Worm (Caenorhabditis elegans) whole organism, early embryonic: ENCODE results near the gene K05F1.9.

ENCODE experiments used
- ama-1 ChIP-seq: fragments of 150-350 bp; optimal IDR thresholded peaks from 2 replicates; lab custom pipeline; 2014
- ceh-13 ChIP-seq: fragments of 200-800 bp; sonication (Bioruptor generic); optimal IDR thresholded peaks from 2 replicates; lab custom pipeline; 2018; ENCODE audit warnings: mild to moderate bottlenecking, missing genetic modification characterization, missing compliant biosample characterization
- flt-1 ChIP-seq: fragments of 200-800 bp; sonication (Bioruptor generic); IDR thresholded peaks from 2 replicates; pipeline ENCODE4 v1.3.6; 2022; ENCODE audit warnings: missing genetic modification characterization, missing compliant biosample characterization
- hnd-1 ChIP-seq: sonication (generic microtip); optimal IDR thresholded peaks from 2 replicates; lab custom pipeline; 2016; ENCODE audit warnings: missing genetic modification characterization, missing compliant biosample characterization
- tbx-11 ChIP-seq: fragments of 200-800 bp; sonication (Bioruptor generic); IDR thresholded peaks from 2 replicates; pipeline ENCODE4 v1.3.6; 2022; ENCODE audit warnings: missing genetic modification characterization, missing compliant biosample characterization

ce11 chrII:5844694-5845129, 43.7 kb upstream of the K05F1.9 start:
- peak; percentile 27 for TF ChIP-seq ceh-13 (GFP tag; lab: Kevin White, UChicago)
- peak; percentile 79 for TF ChIP-seq tbx-11
- TF ChIP-seq ama-1 (lab: Kevin White, UChicago) = peak; percentile 100
- TF ChIP-seq hnd-1 = peak; percentile 53
- TF ChIP-seq flt-1 = peak; percentile 72
